Worm (Caenorhabditis elegans) whole organism, L4 larva: ENCODE measurements around the gene EGAP4.1.
A peak's percentile ranks its signal among the peaks of the same experiment; 100 is the strongest.

ENCODE experiments used
- F10B5.3 ChIP-seq: sonication (generic microtip); optimal IDR thresholded peaks from 2 replicates; lab custom pipeline; 2016; ENCODE audit warnings: mild to moderate bottlenecking, missing genetic modification characterization, missing compliant biosample characterization
- F26F4.8 ChIP-seq: fragments of 200-800 bp; sonication (Bioruptor generic); conservative IDR thresholded peaks from 2 replicates; pipeline ENCODE4 v1.3.6; 2022; ENCODE audit warnings: missing genetic modification characterization, missing compliant biosample characterization
- F37D6.2 ChIP-seq: sonication (generic microtip); optimal IDR thresholded peaks from 2 replicates; lab custom pipeline; 2016; ENCODE audit warnings: mild to moderate bottlenecking, missing genetic modification characterization, missing compliant biosample characterization
- Y105C5A.15 ChIP-seq: fragments of 200-800 bp; sonication (Bioruptor generic); IDR thresholded peaks from 2 replicates; pipeline ENCODE4 v1.3.6; 2022; ENCODE audit warnings: missing genetic modification characterization, missing compliant biosample characterization
- ZK337.2 ChIP-seq: fragments of 200-800 bp; sonication (Bioruptor generic); IDR thresholded peaks from 2 replicates; pipeline ENCODE4 v1.3.6; 2022; ENCODE audit warnings: missing genetic modification reagents, missing genetic modification characterization, missing compliant biosample characterization
- aha-1 ChIP-seq: fragments of 150-350 bp; peaks from one replicate; lab custom pipeline; 2014; ENCODE audit warnings: missing biosample characterization, missing genetic modification characterization
- aly-2 ChIP-seq: sonication (generic microtip); optimal IDR thresholded peaks from 2 replicates; lab custom pipeline; 2018; ENCODE audit warnings: missing biosample characterization, missing genetic modification characterization
- ama-1 ChIP-seq: fragments of 150-350 bp; optimal IDR thresholded peaks from 2 replicates; lab custom pipeline; 2014; ENCODE audit warnings: inconsistent platforms, mixed read lengths
- attf-4 ChIP-seq: sonication (generic microtip); optimal IDR thresholded peaks from 3 replicates; lab custom pipeline; 2017; ENCODE audit warnings: missing biosample characterization, missing genetic modification characterization
- ceh-62 ChIP-seq: sonication (generic microtip); optimal IDR thresholded peaks from 2 replicates; lab custom pipeline; 2017; ENCODE audit warnings: missing biosample characterization, missing genetic modification characterization
- daf-16 ChIP-seq, 3 experiments: sonication (generic microtip); optimal IDR thresholded peaks; 2 replicates each; lab custom pipeline; 2016 to 2017; ENCODE audit warnings: missing genetic modification characterization in 3 of 3, missing genetic modification reagents in 3 of 3, mild to moderate bottlenecking in 2 of 3, missing compliant biosample characterization in 2 of 3, missing biosample characterization in 1 of 3, moderate library complexity in 1 of 3
- daf-8 ChIP-seq: fragments of 200-800 bp; sonication (Bioruptor generic); IDR thresholded peaks from 2 replicates; pipeline ENCODE4 v1.3.6; 2022; ENCODE audit warnings: missing genetic modification characterization, missing compliant biosample characterization
- dmd-6 ChIP-seq: fragments of 200-800 bp; sonication (Bioruptor generic); IDR thresholded peaks from 2 replicates; pipeline ENCODE4 v1.3.6; 2022; ENCODE audit warnings: missing genetic modification reagents, missing genetic modification characterization, missing compliant biosample characterization
- dve-1 ChIP-seq: sonication (generic microtip); optimal IDR thresholded peaks from 2 replicates; lab custom pipeline; 2017; ENCODE audit warnings: antibody characterized with exemption, mild to moderate bottlenecking, missing genetic modification characterization, missing compliant biosample characterization; ENCODE audit not compliant: insufficient read depth
- egl-43 ChIP-seq: fragments of 200-800 bp; sonication (Bioruptor generic); IDR thresholded peaks from 2 replicates; pipeline ENCODE4 v1.3.6; 2022; ENCODE audit warnings: missing genetic modification reagents, missing genetic modification characterization, missing compliant biosample characterization
- fkh-10 ChIP-seq: fragments of 150-350 bp; optimal IDR thresholded peaks from 2 replicates; lab custom pipeline; 2014; ENCODE audit warnings: missing biosample characterization, missing genetic modification reagents, missing genetic modification characterization
- lim-7 ChIP-seq: fragments of 200-800 bp; sonication (Bioruptor generic); IDR thresholded peaks from 2 replicates; pipeline ENCODE4 v1.3.6; 2022; ENCODE audit warnings: missing genetic modification characterization, missing compliant biosample characterization
- lin-13 ChIP-seq: fragments of 150-350 bp; optimal IDR thresholded peaks from 2 replicates; lab custom pipeline; 2014; ENCODE audit warnings: missing biosample characterization, missing genetic modification reagents, missing genetic modification characterization
- lsy-2 ChIP-seq, 2 experiments: fragments of 150-350 bp in 1 of 2; sonication (generic microtip) in 1 of 2; optimal IDR thresholded peaks; 2 replicates each; lab custom pipeline; 2014 to 2017; ENCODE audit warnings: missing biosample characterization in 2 of 2, missing genetic modification characterization in 2 of 2
- madf-9 ChIP-seq: fragments of 200-800 bp; sonication (Bioruptor generic); conservative IDR thresholded peaks from 2 replicates; pipeline ENCODE4 v1.3.6; 2022; ENCODE audit warnings: missing genetic modification reagents, missing genetic modification characterization, missing compliant biosample characterization
- mdt-29 ChIP-seq: fragments of 200-800 bp; sonication (Bioruptor generic); IDR thresholded peaks from 2 replicates; pipeline ENCODE4 v1.3.6; 2022; ENCODE audit warnings: missing genetic modification reagents, missing genetic modification characterization, missing compliant biosample characterization
- nhr-10 ChIP-seq: fragments of 150-350 bp; optimal IDR thresholded peaks from 2 replicates; lab custom pipeline; 2014; ENCODE audit warnings: missing biosample characterization, missing genetic modification characterization
- nhr-25 ChIP-seq: sonication (generic microtip); optimal IDR thresholded peaks from 2 replicates; lab custom pipeline; 2017; ENCODE audit warnings: missing genetic modification characterization, mild to moderate bottlenecking, missing compliant biosample characterization, antibody characterized with exemption, moderate library complexity, borderline replicate concordance; ENCODE audit not compliant: insufficient read depth
- nhr-28 ChIP-seq: fragments of 150-350 bp; optimal IDR thresholded peaks from 2 replicates; lab custom pipeline; 2014; ENCODE audit warnings: missing biosample characterization, missing genetic modification characterization
- nhr-42 ChIP-seq: fragments of 200-800 bp; sonication (Bioruptor generic); IDR thresholded peaks from 2 replicates; pipeline ENCODE4 v1.3.6; 2022; ENCODE audit warnings: missing genetic modification characterization, missing compliant biosample characterization
- nhr-77 ChIP-seq: fragments of 150-350 bp; optimal IDR thresholded peaks from 2 replicates; lab custom pipeline; 2014; ENCODE audit warnings: missing biosample characterization, missing genetic modification characterization
- pqm-1 ChIP-seq: sonication (generic microtip); optimal IDR thresholded peaks from 2 replicates; lab custom pipeline; 2017; ENCODE audit warnings: missing biosample characterization, missing genetic modification characterization
- rbr-2 ChIP-seq: sonication (generic microtip); optimal IDR thresholded peaks from 2 replicates; lab custom pipeline; 2016; ENCODE audit warnings: missing genotype, missing genetic modification characterization, missing compliant biosample characterization
- sdz-12 ChIP-seq: fragments of 200-800 bp; sonication (Bioruptor generic); optimal IDR thresholded peaks from 2 replicates; lab custom pipeline; 2018; ENCODE audit warnings: mild to moderate bottlenecking, missing genetic modification characterization, missing compliant biosample characterization
- skn-1 ChIP-seq: fragments of 150-350 bp; optimal IDR thresholded peaks from 2 replicates; lab custom pipeline; 2014; ENCODE audit warnings: missing biosample characterization, missing genetic modification characterization
- unc-62 ChIP-seq, 3 experiments: fragments of 150-350 bp in 1 of 3; sonication (generic microtip); optimal IDR thresholded peaks in 2 of 3; peaks in 1 of 3; 1 replicate in 1 of 3; 2 replicates in 2 of 3; lab custom pipeline; 2014 to 2017; ENCODE audit warnings: missing biosample characterization in 3 of 3, missing genetic modification characterization in 3 of 3, missing genetic modification reagents in 3 of 3, missing genotype in 1 of 3
- vab-7 ChIP-seq: fragments of 200-800 bp; sonication (Bioruptor generic); IDR thresholded peaks from 2 replicates; pipeline ENCODE4 v1.3.6; 2022; ENCODE audit warnings: missing genetic modification reagents, missing genetic modification characterization, missing compliant biosample characterization
- zip-2 ChIP-seq: fragments of 150-350 bp; optimal IDR thresholded peaks from 2 replicates; lab custom pipeline; 2014; ENCODE audit warnings: missing biosample characterization, missing genetic modification characterization
- ztf-11 ChIP-seq: fragments of 150-350 bp; optimal IDR thresholded peaks from 2 replicates; lab custom pipeline; 2014; ENCODE audit warnings: missing biosample characterization, missing genetic modification characterization
- ztf-7 ChIP-seq: fragments of 150-350 bp; optimal IDR thresholded peaks from 2 replicates; lab custom pipeline; 2014; ENCODE audit warnings: missing biosample characterization, missing genetic modification characterization

Gene EGAP4.1

DNA sequence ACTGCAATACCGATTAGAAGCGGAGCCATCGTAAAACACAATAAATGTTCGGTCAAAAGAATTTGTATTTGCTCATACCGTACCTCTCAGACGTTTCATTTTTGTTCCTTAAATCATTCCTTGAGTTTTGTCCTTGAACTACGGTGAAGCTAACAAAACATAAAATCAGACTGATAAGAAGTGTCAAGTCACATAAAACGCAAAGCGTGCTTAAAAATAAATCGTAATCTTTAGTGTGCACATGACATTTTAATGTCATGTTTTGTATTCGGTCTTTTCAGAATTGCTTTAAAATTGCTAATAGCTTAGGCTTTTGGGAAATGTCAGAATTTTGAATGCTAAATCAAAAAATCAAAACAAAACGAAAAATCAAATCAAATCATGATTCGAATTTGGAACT lies 14.5 kb downstream of the EGAP4.1 start (continued):
- TF ChIP-seq ztf-7 (tag; lab: Kevin White, UChicago) (peak; percentile 2), lsy-2 (tag; optimal IDR thresholded peaks at IDR 0.05; lab: Kevin White, UChicago) (peak in 1 of 2 experiments; percentile 4)

DNA sequence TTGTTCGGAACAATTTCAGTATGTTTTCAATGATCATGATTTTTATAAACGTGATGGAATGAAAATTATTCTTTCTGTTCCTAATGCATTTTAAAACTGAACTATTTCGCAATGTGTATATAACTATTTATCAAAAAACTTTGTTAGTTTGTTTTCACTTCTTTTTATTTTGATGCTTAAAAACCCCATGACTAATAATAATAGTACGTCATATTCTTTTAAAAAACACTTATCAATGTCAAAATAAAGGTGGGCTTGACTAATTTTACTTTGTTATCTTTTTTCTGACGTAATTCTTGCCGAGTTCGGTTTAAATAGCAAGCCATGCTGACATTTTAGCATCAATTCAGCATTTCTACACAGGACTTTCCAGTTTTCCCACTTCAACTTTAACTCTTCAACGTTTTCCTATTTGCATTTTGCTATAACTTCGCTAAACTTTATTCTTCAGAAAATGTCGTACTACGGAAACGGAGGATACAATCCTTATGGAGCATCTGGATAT lies 16.0 kb downstream of the EGAP4.1 start, which contains the start of gene F53A9.1:
TSS of gene F53A9.1 (plus strand) at position 455 of the 505 bp plus-strand sequence.
- TF ChIP-seq daf-16 (GFP tag; optimal IDR thresholded peaks at IDR 0.05; lab: Kevin White, UChicago) (no peak), daf-16 (tag; optimal IDR thresholded peaks at IDR 0.05; lab: Kevin White, UChicago) (peak; percentile 62), egl-43 (GFP tag; lab: Robert Waterston, UW) (no peak), unc-62 (GFP tag; optimal IDR thresholded peaks at IDR 0.05 in 1 of 2; lab: Kevin White, UChicago) (peak in 1 of 2 experiments; percentile 75), unc-62 (tag; optimal IDR thresholded peaks at IDR 0.05; lab: Kevin White, UChicago) (no peak), dve-1 (tag; lab: Kevin White, UChicago) (peak; percentile 38)

DNA sequence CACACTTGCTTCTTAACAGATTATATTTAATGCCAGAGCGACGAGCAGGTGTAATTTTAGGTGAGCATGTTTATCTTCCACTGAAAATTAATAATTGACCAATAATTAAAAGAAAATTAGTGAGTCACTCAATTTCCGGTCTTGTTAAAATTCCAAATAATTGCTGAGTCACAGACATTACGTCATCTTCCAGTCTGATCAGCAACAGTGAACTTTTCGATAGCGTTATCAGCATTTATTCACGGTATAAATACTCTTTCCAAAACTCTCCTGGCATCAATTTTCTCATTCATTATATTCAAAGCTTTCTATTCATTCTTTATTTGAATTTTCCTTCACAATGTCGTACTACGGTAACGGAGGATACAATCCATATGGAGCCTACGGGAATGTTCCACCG lies 17.8 kb downstream of the EGAP4.1 start, which contains the start of gene kreg-1:
TSS of gene kreg-1 (plus strand) at position 341 of the 400 bp plus-strand sequence.
- TF ChIP-seq dmd-6 (GFP tag; lab: Robert Waterston, UW): peak; percentile 11; the same call in 1 of the 2 replicates
- no peak for TF ChIP-seq nhr-10
- TF ChIP-seq daf-8 (GFP tag; lab: Robert Waterston, UW): no peak
- TF ChIP-seq Y105C5A.15 (GFP tag; lab: Robert Waterston, UW): no peak
- no peak for TF ChIP-seq F10B5.3 (tag; lab: Kevin White, UChicago)
- TF ChIP-seq pqm-1 (tag; lab: Kevin White, UChicago): peak; percentile 32
- no peak for TF ChIP-seq ZK337.2 (GFP tag; lab: Robert Waterston, UW)

DNA sequence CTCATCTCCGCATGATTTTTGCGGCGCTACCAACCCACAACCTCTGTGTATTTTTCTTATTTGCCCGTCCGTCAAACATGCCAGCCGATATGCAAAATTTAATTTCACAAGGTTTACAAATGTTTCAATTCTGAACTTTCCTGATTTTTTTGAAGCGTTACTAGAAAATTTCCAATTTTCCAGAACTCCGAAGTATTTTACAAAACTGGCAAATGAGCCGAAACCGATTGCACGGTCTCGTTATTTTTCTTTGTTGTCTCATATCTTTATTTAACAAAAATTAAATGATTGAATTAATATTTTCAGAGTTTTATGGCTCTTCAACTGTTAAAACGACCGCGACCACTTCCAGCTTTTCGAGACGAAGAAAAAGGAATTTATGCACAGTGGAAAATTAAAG lies 19.2 kb downstream of the EGAP4.1 start, which contains the start of gene F53A9.3:
TSS of gene F53A9.3 (plus strand) at position 301 of the 400 bp plus-strand sequence.
- no peak for TF ChIP-seq F37D6.2 (tag; lab: Kevin White, UChicago)
- TF ChIP-seq attf-4 (tag; lab: Kevin White, UChicago): no peak
- no peak for TF ChIP-seq F26F4.8 (GFP tag; lab: Robert Waterston, UW)
- no peak for TF ChIP-seq lim-7
- TF ChIP-seq pqm-1 (tag; lab: Kevin White, UChicago): no peak
- no peak for TF ChIP-seq fkh-10 (GFP tag; lab: Kevin White, UChicago)
- TF ChIP-seq ama-1 (lab: Kevin White, UChicago): no peak
- no peak for TF ChIP-seq aly-2 (tag; lab: Kevin White, UChicago)
- TF ChIP-seq ztf-11 (tag; lab: Kevin White, UChicago): no peak
- no peak for TF ChIP-seq skn-1 (tag; lab: Kevin White, UChicago)
- TF ChIP-seq sdz-12 (GFP tag; lab: Kevin White, UChicago): no peak
- no peak for TF ChIP-seq rbr-2
- no peak for TF ChIP-seq zip-2 (tag; lab: Kevin White, UChicago)
- TF ChIP-seq ceh-62 (tag; lab: Kevin White, UChicago): no peak
- no peak for TF ChIP-seq nhr-28
- TF ChIP-seq nhr-42: no peak
- no peak for TF ChIP-seq vab-7 (GFP tag; lab: Robert Waterston, UW)
- TF ChIP-seq nhr-25 (tag; lab: Kevin White, UChicago): no peak
- TF ChIP-seq nhr-77 (tag; lab: Kevin White, UChicago): no peak

DNA sequence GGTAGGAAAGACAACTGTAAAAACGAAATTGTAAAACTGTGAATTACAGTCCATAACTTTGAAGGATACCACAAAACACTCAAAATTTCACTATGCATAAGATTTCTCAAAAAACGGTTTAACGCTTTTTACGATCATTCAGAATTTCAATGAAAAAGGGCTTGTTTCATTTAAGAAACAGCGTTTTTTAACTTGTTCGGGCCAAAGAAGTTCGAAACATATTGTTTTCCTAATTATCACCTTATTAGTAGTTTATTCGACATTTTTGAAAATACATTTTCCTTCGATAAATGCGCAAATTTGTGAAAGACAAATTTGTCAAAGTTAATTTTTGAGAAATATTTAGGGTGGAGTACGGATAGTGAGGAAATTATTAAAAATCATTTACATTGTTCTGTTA lies 22.4 kb downstream of the EGAP4.1 start:
- TF ChIP-seq nhr-28 (no peak), madf-9 (GFP tag; lab: Robert Waterston, UW) (no peak), aha-1 (peak; percentile 90), mdt-29 (GFP tag; lab: Robert Waterston, UW) (no peak), lin-13 (GFP tag; lab: Kevin White, UChicago) (no peak)
